Worm (Caenorhabditis elegans): ENCODE measurements around the gene vhl-1.

vhl-1 gene

ce11 chrX:11307056-11307455 is at the start of gene vhl-1:
TSS of gene vhl-1 (plus strand) at chrX:11307356.
- no peak for TF ChIP-seq pqm-1 (tag; optimal IDR thresholded peaks at IDR 0.05)
- no peak for TF ChIP-seq unc-30 (tag; optimal IDR thresholded peaks at IDR 0.05)
- no peak for TF ChIP-seq unc-62 (GFP tag; optimal IDR thresholded peaks at IDR 0.05)
- no peak for TF ChIP-seq mdl-1 (tag; optimal IDR thresholded peaks at IDR 0.05)
- TF ChIP-seq dpl-1 (GFP tag; optimal IDR thresholded peaks at IDR 0.05): no peak
- no peak for TF ChIP-seq elt-3 (tag; optimal IDR thresholded peaks at IDR 0.05)
- no peak for TF ChIP-seq grh-1 (GFP tag; IDR thresholded peaks at IDR 0.05)
- TF ChIP-seq efl-3 (GFP tag; optimal IDR thresholded peaks at IDR 0.05): no peak
- TF ChIP-seq ama-1 (optimal IDR thresholded peaks at IDR 0.05): no peak
- no peak for TF ChIP-seq irx-1 (tag; optimal IDR thresholded peaks at IDR 0.05)
- no peak for TF ChIP-seq ets-5 (GFP tag; IDR thresholded peaks at IDR 0.05)

- no peak for TF ChIP-seq aly-2 (tag; optimal IDR thresholded peaks at IDR 0.05)
- no peak for TF ChIP-seq ces-1 (GFP tag; optimal IDR thresholded peaks at IDR 0.05)
- peak; percentile 21 for TF ChIP-seq lir-3 (tag; optimal IDR thresholded peaks at IDR 0.05; ENCODE audit: poor library complexity)
- TF ChIP-seq nhr-12 (tag; optimal IDR thresholded peaks at IDR 0.05): no peak
- TF ChIP-seq blmp-1 (tag; optimal IDR thresholded peaks at IDR 0.05): peak; percentile 97
- TF ChIP-seq dsc-1 (tag; optimal IDR thresholded peaks at IDR 0.05): peak; percentile 42
- no peak for TF ChIP-seq ets-5 (GFP tag; IDR thresholded peaks at IDR 0.05)
- peak in 1 of 6 experiments; percentile 55 for TF ChIP-seq elt-3 (tag; optimal IDR thresholded peaks at IDR 0.05)
- peak; percentile 67 for TF ChIP-seq fos-1 (tag; optimal IDR thresholded peaks at IDR 0.05)
- TF ChIP-seq tlp-1 (tag; optimal IDR thresholded peaks at IDR 0.05): no peak
- no peak for TF ChIP-seq egl-27 (tag; optimal IDR thresholded peaks at IDR 0.05)
- TF ChIP-seq nhr-20 (tag; optimal IDR thresholded peaks at IDR 0.05): peak; percentile 64
- no peak for TF ChIP-seq nhr-237 (tag; optimal IDR thresholded peaks at IDR 0.05)
- TF ChIP-seq nhr-11 (tag; optimal IDR thresholded peaks at IDR 0.05): no peak
- TF ChIP-seq isw-1 (GFP tag; IDR thresholded peaks at IDR 0.05): peak; percentile 22; the same call in 1 of the 2 replicates
- TF ChIP-seq nhr-90 (tag; optimal IDR thresholded peaks at IDR 0.05; ENCODE audit: poor library complexity): no peak
- no peak for TF ChIP-seq grh-1 (GFP tag; IDR thresholded peaks at IDR 0.05)
- TF ChIP-seq ceh-88 (GFP tag; IDR thresholded peaks at IDR 0.05): no peak
- 0 out of 2 replicates have a peak, but pooled peaks have one; percentile 36 for TF ChIP-seq mab-9 (GFP tag; IDR thresholded peaks at IDR 0.05)
- peak; percentile 33 for TF ChIP-seq nhr-19 (GFP tag; conservative IDR thresholded peaks at IDR 0.05)
- TF ChIP-seq unc-86 (tag; optimal IDR thresholded peaks at IDR 0.05): peak; percentile 73
- no peak for TF ChIP-seq hlh-17 (GFP tag; optimal IDR thresholded peaks at IDR 0.05; ENCODE audit: borderline replicate concordance)
- no peak for TF ChIP-seq ceh-90 (tag; optimal IDR thresholded peaks at IDR 0.05)
- peak; percentile 54 for TF ChIP-seq lin-15B (tag; optimal IDR thresholded peaks at IDR 0.05)
- peak; percentile 38 to 79 (median 61) for TF ChIP-seq dpl-1 (GFP tag; optimal IDR thresholded peaks at IDR 0.05)
- peak; percentile 50 to 72 for TF ChIP-seq efl-1 (optimal IDR thresholded peaks at IDR 0.05)
- TF ChIP-seq efl-1 (GFP tag; optimal IDR thresholded peaks at IDR 0.05 in 1 of 2): peak; percentile 49 to 92
- no peak for TF ChIP-seq mef-2 (tag; optimal IDR thresholded peaks at IDR 0.05)
- TF ChIP-seq snu-23 (GFP tag; optimal IDR thresholded peaks at IDR 0.05): peak; percentile 74
- no peak for TF ChIP-seq hpl-2 (GFP tag; optimal IDR thresholded peaks at IDR 0.05)
- TF ChIP-seq alr-1 (tag; optimal IDR thresholded peaks at IDR 0.05; ENCODE audit: borderline replicate concordance): no peak
- peak; percentile 52 to 72 for TF ChIP-seq lin-35 (GFP tag; optimal IDR thresholded peaks at IDR 0.05)
- TF ChIP-seq unc-130 (tag; optimal IDR thresholded peaks at IDR 0.05): no peak
- no peak for TF ChIP-seq lin-39 (tag; optimal IDR thresholded peaks at IDR 0.05)
- TF ChIP-seq nhr-77 (tag; optimal IDR thresholded peaks at IDR 0.05): peak; percentile 26
- no peak for TF ChIP-seq ztf-11 (tag; optimal IDR thresholded peaks at IDR 0.05)
- TF ChIP-seq nhr-47 (tag; optimal IDR thresholded peaks at IDR 0.05): peak; percentile 67
- TF ChIP-seq mep-1 (tag; optimal IDR thresholded peaks at IDR 0.05): peak; percentile 71
- TF ChIP-seq nhr-28 (tag; optimal IDR thresholded peaks at IDR 0.05): no peak
- TF ChIP-seq hlh-4 (tag; optimal IDR thresholded peaks at IDR 0.05): no peak
- TF ChIP-seq ceh-8 (GFP tag; optimal IDR thresholded peaks at IDR 0.05): peak; percentile 10
- no peak for TF ChIP-seq fkh-4 (tag; optimal IDR thresholded peaks at IDR 0.05; ENCODE audit: borderline replicate concordance)
- TF ChIP-seq efl-3 (GFP tag; optimal IDR thresholded peaks at IDR 0.05): no peak
- TF ChIP-seq nhr-84 (tag; optimal IDR thresholded peaks at IDR 0.05): no peak
These were observed 44.7 kb upstream of the vhl-1 start, which contains the start of gene C03A3.2 for ce11 chrX:11262319-11263074. TSS of gene C03A3.2 (plus strand) at chrX:11262848.
